Fruit fly (Drosophila melanogaster): ENCODE data around the gene tin.

tin gene

DNA sequence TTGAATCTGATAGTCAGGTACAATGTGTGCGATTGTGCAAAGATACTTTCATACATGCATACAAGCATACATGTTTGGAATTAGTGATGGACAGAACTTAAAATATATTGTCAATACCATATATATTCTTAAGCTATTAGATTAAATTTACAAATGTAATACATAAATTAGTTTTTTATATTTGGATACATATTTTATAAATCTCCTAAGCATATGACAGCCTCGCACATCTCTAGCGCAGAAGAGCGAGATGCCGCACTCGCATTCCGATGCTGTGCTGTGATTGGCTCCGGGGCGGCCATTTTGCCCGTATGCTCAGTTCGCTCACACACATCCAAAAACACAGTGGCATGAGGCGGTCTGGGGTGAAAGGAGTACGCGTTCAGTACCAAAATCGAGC, at the start of gene tin (continued):
- TF ChIP-seq CG5180 (GFP tag; optimal IDR thresholded peaks at IDR 0.05): peak; percentile 81
- peak; percentile 84 for TF ChIP-seq HHEX (GFP tag; optimal IDR thresholded peaks at IDR 0.05)
- peak; percentile 89 for TF ChIP-seq az2 (GFP tag; optimal IDR thresholded peaks at IDR 0.05)
- TF ChIP-seq CG12942 (GFP tag; optimal IDR thresholded peaks at IDR 0.05): peak; percentile 77
- no peak for TF ChIP-seq Hmx (GFP tag; optimal IDR thresholded peaks at IDR 0.05)
- peak; percentile 22; the same call in 1 of the 2 replicates for TF ChIP-seq Dip2 (GFP tag; IDR thresholded peaks at IDR 0.05)
- TF ChIP-seq CG7786 (GFP tag; optimal IDR thresholded peaks at IDR 0.05): no peak
- TF ChIP-seq ranshi (GFP tag; IDR thresholded peaks at IDR 0.05): peak; percentile 97
- TF ChIP-seq gro (GFP tag; optimal IDR thresholded peaks at IDR 0.05): peak; percentile 1
- peak; percentile 96 for TF ChIP-seq lbe (GFP tag; optimal IDR thresholded peaks at IDR 0.05)
- peak; percentile 92 for TF ChIP-seq Optix (GFP tag; IDR thresholded peaks at IDR 0.05)
- peak; percentile 86 for TF ChIP-seq Gug (GFP tag; IDR thresholded peaks at IDR 0.05)
- peak; percentile 95 for TF ChIP-seq oc (tag; optimal IDR thresholded peaks at IDR 0.05)
- peak; percentile 25 to 60 for TF ChIP-seq Pdp1 (GFP tag; optimal IDR thresholded peaks at IDR 0.05)
- peak; percentile 34 for TF ChIP-seq slou (GFP tag; optimal IDR thresholded peaks at IDR 0.05)
- no peak for TF ChIP-seq fru (optimal IDR thresholded peaks at IDR 0.05)
- peak; percentile 95 for TF ChIP-seq CG7556 (GFP tag; optimal IDR thresholded peaks at IDR 0.05)
- peak; percentile 91 for TF ChIP-seq CG5953 (GFP tag; IDR thresholded peaks at IDR 0.05)
- TF ChIP-seq Ets97D (GFP tag; optimal IDR thresholded peaks at IDR 0.05): peak; percentile 4
- TF ChIP-seq zen2 (GFP tag; IDR thresholded peaks at IDR 0.05; ENCODE audit: partially characterized antibody): peak; percentile 23; the same call in 1 of the 3 replicates
- peak; percentile 69 for TF ChIP-seq CG6683 (GFP tag; optimal IDR thresholded peaks at IDR 0.05)
- peak; percentile 95 for TF ChIP-seq dysf (GFP tag; IDR thresholded peaks at IDR 0.05)
- TF ChIP-seq ttk (GFP tag; IDR thresholded peaks at IDR 0.05): peak; percentile 93
- peak; percentile 94 for TF ChIP-seq CG6272 (GFP tag; IDR thresholded peaks at IDR 0.05)
- TF ChIP-seq abd-A (tag; optimal IDR thresholded peaks at IDR 0.05): peak; percentile 41
- TF ChIP-seq Hsf (GFP tag; optimal IDR thresholded peaks at IDR 0.05): peak; percentile 71
- TF ChIP-seq CG31224 (GFP tag; IDR thresholded peaks at IDR 0.05): peak; percentile 76
- no peak for TF ChIP-seq her (GFP tag; optimal IDR thresholded peaks at IDR 0.05)
- no peak for TF ChIP-seq fu2 (GFP tag; optimal IDR thresholded peaks at IDR 0.05)
- TF ChIP-seq Vsx1 (GFP tag; optimal IDR thresholded peaks at IDR 0.05): peak; percentile 82

DNA sequence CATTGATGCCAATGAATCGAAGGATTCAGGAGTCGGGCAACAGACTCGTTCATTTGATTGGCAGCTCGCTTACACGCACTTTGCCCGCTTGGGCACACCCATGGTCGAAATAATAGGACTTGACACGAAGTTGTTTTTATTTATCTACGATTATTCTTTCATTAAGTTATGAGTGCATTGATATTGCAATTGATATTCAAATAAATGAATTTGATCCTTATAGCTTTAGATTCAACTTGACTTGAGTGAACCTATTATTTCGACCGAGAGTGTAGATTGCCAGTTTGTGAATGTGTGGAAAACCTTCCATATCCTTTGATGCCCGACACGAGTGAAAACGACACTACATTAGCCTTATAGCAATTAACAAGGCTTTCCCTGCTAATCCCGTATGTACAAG, 48.2 kb upstream of the tin start:
- TF ChIP-seq CG2129 (GFP tag; IDR thresholded peaks at IDR 0.05; ENCODE audit: partially characterized antibody) (no peak), chif (GFP tag; optimal IDR thresholded peaks at IDR 0.05) (peak; percentile 48 to 67), gsb-n (tag; optimal IDR thresholded peaks at IDR 0.05) (peak; percentile 43), Side (GFP tag; optimal IDR thresholded peaks at IDR 0.05) (peak; percentile 39), shn (GFP tag; optimal IDR thresholded peaks at IDR 0.05) (no peak), lov (optimal IDR thresholded peaks at IDR 0.05) (no peak), lov (GFP tag; IDR thresholded peaks at IDR 0.05) (0 out of 3 replicates have a peak, but pooled peaks have one; percentile 60), nom (GFP tag; optimal IDR thresholded peaks at IDR 0.05) (peak; percentile 50), Ssrp (tag; optimal IDR thresholded peaks at IDR 0.05) (peak; percentile 64), Nf-YB (GFP tag; optimal IDR thresholded peaks at IDR 0.05) (peak; percentile 31), Bgb (GFP tag; IDR thresholded peaks at IDR 0.05; ENCODE audit: partially characterized antibody) (no peak), CG6254 (GFP tag; optimal IDR thresholded peaks at IDR 0.05) (peak; percentile 26), CG4404 (GFP tag; IDR thresholded peaks at IDR 0.05) (no peak; the same call in 1 of the 2 replicates), Hmr (GFP tag; optimal IDR thresholded peaks at IDR 0.05) (peak; percentile 64), C15 (GFP tag; IDR thresholded peaks at IDR 0.05) (no peak), CG10979 (tag; optimal IDR thresholded peaks at IDR 0.05) (peak; percentile 73), Six4 (GFP tag; optimal IDR thresholded peaks at IDR 0.05) (peak; percentile 33), NC2β (GFP tag; optimal IDR thresholded peaks at IDR 0.05) (peak; percentile 42), dmrt99B (tag; optimal IDR thresholded peaks at IDR 0.05) (peak; percentile 66), Eip74EF (GFP tag; optimal IDR thresholded peaks at IDR 0.05) (peak in 1 of 2 experiments; percentile 28), CG11456 (GFP tag; IDR thresholded peaks at IDR 0.05) (no peak), Asciz (GFP tag; optimal IDR thresholded peaks at IDR 0.05) (no peak)

All from whole organism, embryonic.